Worm (Caenorhabditis elegans): ENCODE results near the gene ZC477.4.

Gene ZC477.4

ce11 chrIV:7067446-7067845, 31.1 kb downstream of the ZC477.4 start:
- TF ChIP-seq dmd-8 (GFP tag; IDR thresholded peaks at IDR 0.05) (no peak), zip-2 (tag; optimal IDR thresholded peaks at IDR 0.05) (no peak), unc-62 (GFP tag; optimal IDR thresholded peaks at IDR 0.05 in 1 of 2) (peak in 1 of 2 experiments; percentile 93), unc-62 (tag; optimal IDR thresholded peaks at IDR 0.05) (no peak), dmd-9 (GFP tag; IDR thresholded peaks at IDR 0.05) (no peak), spr-1 (tag; optimal IDR thresholded peaks at IDR 0.05) (no peak), cey-2 (tag; optimal IDR thresholded peaks at IDR 0.05; ENCODE audit: borderline replicate concordance, insufficient read depth) (no peak), Y5F2A.4 (GFP tag; optimal IDR thresholded peaks at IDR 0.05) (no peak), Y48G9A.11 (GFP tag; IDR thresholded peaks at IDR 0.05) (no peak)

ce11 chrIV:7065022-7065421, 33.6 kb downstream of the ZC477.4 start, which contains the start of gene Y43B11AL.1:
Gene Y43B11AL.1, plus strand, starts transcription at chrIV:7065322.
- no peak for TF ChIP-seq zfp-3 (GFP tag; conservative IDR thresholded peaks at IDR 0.05)

ce11 chrIV:7062697-7063096, 35.9 kb downstream of the ZC477.4 start:
- TF ChIP-seq madf-9 (GFP tag; conservative IDR thresholded peaks at IDR 0.05) (no peak), D1046.2 (GFP tag; IDR thresholded peaks at IDR 0.05) (no peak), attf-4 (tag; optimal IDR thresholded peaks at IDR 0.05) (no peak), madf-5 (GFP tag; IDR thresholded peaks at IDR 0.05) (no peak), unc-62 (GFP tag; optimal IDR thresholded peaks at IDR 0.05 in 1 of 2) (no peak), unc-62 (tag; optimal IDR thresholded peaks at IDR 0.05) (no peak), aha-1 (tag) (peak; percentile 90)

- TF ChIP-seq nhr-11 (tag; optimal IDR thresholded peaks at IDR 0.05) (no peak), lim-7 (GFP tag; IDR thresholded peaks at IDR 0.05) (no peak)
Measured at ce11 chrIV:7057677-7058076, 40.9 kb downstream of the ZC477.4 start, which contains the start of gene srx-50. Gene srx-50, plus strand, starts transcription at chrIV:7057977.

- TF ChIP-seq F37D6.2 (tag; optimal IDR thresholded peaks at IDR 0.05) (no peak), nhr-102 (tag; optimal IDR thresholded peaks at IDR 0.05) (no peak), unc-130 (GFP tag; optimal IDR thresholded peaks at IDR 0.05) (no peak), lin-38 (GFP tag; IDR thresholded peaks at IDR 0.05) (no peak), madf-5 (GFP tag; IDR thresholded peaks at IDR 0.05) (no peak), Y75B8A.6 (GFP tag; IDR thresholded peaks at IDR 0.05) (no peak), attf-4 (tag; optimal IDR thresholded peaks at IDR 0.05) (no peak), nhr-25 (tag; optimal IDR thresholded peaks at IDR 0.05; ENCODE audit: borderline replicate concordance, insufficient read depth) (no peak)
Measured at ce11 chrIV:7052135-7052534, 46.4 kb downstream of the ZC477.4 start.

ce11 chrIV:7051515-7051914, 47.1 kb downstream of the ZC477.4 start:
- TF ChIP-seq spr-3 (GFP tag; optimal IDR thresholded peaks at IDR 0.05) (no peak), mdt-29 (GFP tag; IDR thresholded peaks at IDR 0.05) (0 out of 2 replicates have a peak, but pooled peaks have one; percentile 14), pqm-1 (tag; optimal IDR thresholded peaks at IDR 0.05) (no peak), ama-1 (optimal IDR thresholded peaks at IDR 0.05) (peak; percentile 30), aha-1 (tag) (peak; percentile 52), Y75B8A.6 (GFP tag; IDR thresholded peaks at IDR 0.05) (no peak)

ce11 chrIV:7049672-7050206, 48.8 kb downstream of the ZC477.4 start, which contains the start of gene nhr-105:
Gene nhr-105, plus strand, starts transcription at chrIV:7050156.
- TF ChIP-seq egl-43 (GFP tag; IDR thresholded peaks at IDR 0.05), result no peak
- TF ChIP-seq F10B5.3 (tag; optimal IDR thresholded peaks at IDR 0.05), result no peak
- TF ChIP-seq egl-27 (tag; optimal IDR thresholded peaks at IDR 0.05), result peak; percentile 1
- TF ChIP-seq F37D6.2 (tag; optimal IDR thresholded peaks at IDR 0.05), result no peak
- no peak for TF ChIP-seq ZK337.2 (GFP tag; IDR thresholded peaks at IDR 0.05)
- no peak for TF ChIP-seq ceh-62 (tag; optimal IDR thresholded peaks at IDR 0.05)
- no peak for TF ChIP-seq lin-39 (tag; optimal IDR thresholded peaks at IDR 0.05)
- TF ChIP-seq zip-2 (tag; optimal IDR thresholded peaks at IDR 0.05), result no peak
- TF ChIP-seq ctbp-1 (GFP tag; IDR thresholded peaks at IDR 0.05), result peak; percentile 9; the same call in 1 of the 2 replicates
- no peak for TF ChIP-seq Y5F2A.4 (GFP tag; optimal IDR thresholded peaks at IDR 0.05)
- peak in 1 of 2 experiments; percentile 79 for TF ChIP-seq lsy-2 (tag; optimal IDR thresholded peaks at IDR 0.05)
- 0 out of 2 replicates have a peak, but pooled peaks have one; percentile 54 for TF ChIP-seq nhr-42 (GFP tag; IDR thresholded peaks at IDR 0.05)
- TF ChIP-seq pqm-1 (tag; optimal IDR thresholded peaks at IDR 0.05), result peak; percentile 13
- peak; percentile 46 for TF ChIP-seq nhr-25 (tag; optimal IDR thresholded peaks at IDR 0.05; ENCODE audit: borderline replicate concordance, insufficient read depth)
- TF ChIP-seq nhr-76 (tag; optimal IDR thresholded peaks at IDR 0.05), result peak; percentile 20
- no peak for TF ChIP-seq snpc-1.2 (GFP tag; IDR thresholded peaks at IDR 0.05)
- no peak for TF ChIP-seq skn-1 (tag; optimal IDR thresholded peaks at IDR 0.05)
- TF ChIP-seq lin-38 (GFP tag; IDR thresholded peaks at IDR 0.05), result peak; percentile 37; the same call in 1 of the 2 replicates

Data from whole organism, L4 larva.